Fruit fly (Drosophila melanogaster) whole organism, embryonic: ENCODE measurements around the gene Mical.

ENCODE experiments used
- B-H1 ChIP-seq: fragments of 200-800 bp; sonication (Bioruptor generic); IDR thresholded peaks from 3 replicates; pipeline ENCODE4 v1.3.6; 2022; ENCODE audit warnings: missing biosample characterization, missing genetic modification characterization
- CG10274 ChIP-seq: fragments of 200-800 bp; sonication (Bioruptor generic); optimal IDR thresholded peaks from 3 replicates; lab custom pipeline; 2017; ENCODE audit warnings: missing biosample characterization, mild to moderate bottlenecking, missing genetic modification characterization
- Sin3A ChIP-seq: fragments of >200 bp; optimal IDR thresholded peaks from 2 replicates; lab custom pipeline; 2018
- dpn ChIP-seq, 2 experiments: fragments of 200-800 bp; sonication (Bioruptor generic); optimal IDR thresholded peaks; 3 replicates each; lab custom pipeline; 2016; ENCODE audit warnings: missing biosample characterization in 2 of 2, missing genetic modification characterization in 2 of 2

- TF ChIP-seq Sin3A (lab: Kevin White, UChicago) (no peak), CG10274 (GFP tag; lab: Kevin White, UChicago) (no peak), dpn (GFP tag; optimal IDR thresholded peaks at IDR 0.05; lab: Kevin White, UChicago) (no peak), B-H1 (GFP tag; lab: Robert Waterston, UW) (no peak)
Observed at dm6 chr3R:10086222-10086621, 43.5 kb upstream of the Mical start.
